Fruit fly (Drosophila melanogaster) whole organism, pupa: ENCODE data around the gene ppk18.

ENCODE experiments used
- CG10348 ChIP-seq: fragments of 200-800 bp; sonication (Bioruptor generic); IDR thresholded peaks from 2 replicates; pipeline ENCODE4 v1.3.6; 2022; ENCODE audit warnings: missing biosample characterization, missing genetic modification characterization
- CG12605 ChIP-seq: fragments of 200-800 bp; sonication (Bioruptor generic); IDR thresholded peaks from 2 replicates; pipeline ENCODE4 v1.3.6; 2022; ENCODE audit warnings: missing biosample characterization, missing genetic modification characterization
- CG13204 ChIP-seq: fragments of 200-800 bp; sonication (Bioruptor generic); optimal IDR thresholded peaks from 2 replicates; lab custom pipeline; 2018; ENCODE audit warnings: missing biosample characterization, mild to moderate bottlenecking, missing genetic modification characterization, moderate library complexity
- CG14655 ChIP-seq: fragments of 200-800 bp; sonication (Bioruptor generic); optimal IDR thresholded peaks from 3 replicates; lab custom pipeline; 2017; ENCODE audit warnings: mild to moderate bottlenecking, missing biosample characterization, missing genetic modification reagents, missing genetic modification characterization
- CG15710 ChIP-seq: fragments of 200-800 bp; sonication (Bioruptor generic); optimal IDR thresholded peaks from 2 replicates; lab custom pipeline; 2018; ENCODE audit warnings: missing biosample characterization, mild to moderate bottlenecking, missing genetic modification characterization, moderate library complexity
- CG17806 ChIP-seq: fragments of 200-800 bp; sonication (Bioruptor generic); optimal IDR thresholded peaks from 2 replicates; lab custom pipeline; 2018; ENCODE audit warnings: missing biosample characterization, mild to moderate bottlenecking, missing genetic modification characterization, moderate library complexity
- CG32121 ChIP-seq: fragments of 200-800 bp; sonication (Bioruptor generic); IDR thresholded peaks from 2 replicates; pipeline ENCODE4 v1.3.6; 2022; ENCODE audit warnings: missing biosample characterization, missing genetic modification characterization
- CG34367 ChIP-seq: fragments of 200-800 bp; sonication (Bioruptor generic); optimal IDR thresholded peaks from 2 replicates; lab custom pipeline; 2018; ENCODE audit warnings: missing biosample characterization, mild to moderate bottlenecking, missing genetic modification characterization
- CG4496 ChIP-seq: fragments of 200-800 bp; sonication (Bioruptor generic); IDR thresholded peaks from 3 replicates; pipeline ENCODE4 v1.3.6; 2022; ENCODE audit warnings: missing biosample characterization, missing genetic modification characterization
- CG8159 ChIP-seq: fragments of 200-800 bp; sonication (Bioruptor generic); optimal IDR thresholded peaks from 3 replicates; lab custom pipeline; 2018; ENCODE audit warnings: missing biosample characterization, mild to moderate bottlenecking, missing genetic modification characterization, moderate library complexity
- CG8301 ChIP-seq: fragments of 200-800 bp; sonication (Bioruptor generic); optimal IDR thresholded peaks from 2 replicates; lab custom pipeline; 2018; ENCODE audit warnings: missing biosample characterization, mild to moderate bottlenecking, missing genetic modification characterization
- CG9948 ChIP-seq: fragments of 200-800 bp; sonication (Bioruptor generic); optimal IDR thresholded peaks from 2 replicates; lab custom pipeline; 2018; ENCODE audit warnings: missing biosample characterization, mild to moderate bottlenecking, missing genetic modification characterization, moderate library complexity
- D1 ChIP-seq: fragments of 200-800 bp; sonication (Bioruptor generic); optimal IDR thresholded peaks from 2 replicates; lab custom pipeline; 2018; ENCODE audit warnings: missing biosample characterization, mild to moderate bottlenecking, missing genetic modification characterization, moderate library complexity
- EcR ChIP-seq: fragments of 200-800 bp; sonication (Bioruptor generic); optimal IDR thresholded peaks from 3 replicates; lab custom pipeline; 2019; ENCODE audit warnings: missing biosample characterization, missing genetic modification characterization, mild to moderate bottlenecking, moderate library complexity, missing genetic modification reagents
- Ets98B ChIP-seq: fragments of 200-800 bp; sonication (Bioruptor generic); IDR thresholded peaks from 2 replicates; pipeline ENCODE4 v1.3.6; 2022; ENCODE audit warnings: missing biosample characterization, missing genetic modification characterization
- Pif1A ChIP-seq: fragments of 200-800 bp; sonication (Bioruptor generic); optimal IDR thresholded peaks from 3 replicates; lab custom pipeline; 2016; ENCODE audit warnings: missing biosample characterization, missing genetic modification characterization
- Pif1B ChIP-seq: fragments of 200-800 bp; sonication (Bioruptor generic); optimal IDR thresholded peaks from 3 replicates; lab custom pipeline; 2016; ENCODE audit warnings: missing biosample characterization, missing genetic modification characterization
- Snoo ChIP-seq: fragments of 200-800 bp; sonication (Bioruptor generic); optimal IDR thresholded peaks from 3 replicates; lab custom pipeline; 2017; ENCODE audit warnings: missing biosample characterization, mild to moderate bottlenecking, missing genetic modification characterization, inconsistent platforms
- fd96Ca ChIP-seq: fragments of 200-800 bp; sonication (Bioruptor generic); IDR thresholded peaks from 3 replicates; pipeline ENCODE4 v1.3.6; 2022; ENCODE audit warnings: missing biosample characterization, missing genetic modification characterization
- gl ChIP-seq: fragments of 200-800 bp; sonication (Bioruptor generic); optimal IDR thresholded peaks from 2 replicates; lab custom pipeline; 2018; ENCODE audit warnings: missing biosample characterization, mild to moderate bottlenecking, missing genetic modification characterization
- rn ChIP-seq: fragments of 200-800 bp; sonication (Bioruptor generic); IDR thresholded peaks from 2 replicates; pipeline ENCODE4 v1.3.6; 2022; ENCODE audit warnings: missing biosample characterization, missing genetic modification characterization

Gene ppk18

DNA sequence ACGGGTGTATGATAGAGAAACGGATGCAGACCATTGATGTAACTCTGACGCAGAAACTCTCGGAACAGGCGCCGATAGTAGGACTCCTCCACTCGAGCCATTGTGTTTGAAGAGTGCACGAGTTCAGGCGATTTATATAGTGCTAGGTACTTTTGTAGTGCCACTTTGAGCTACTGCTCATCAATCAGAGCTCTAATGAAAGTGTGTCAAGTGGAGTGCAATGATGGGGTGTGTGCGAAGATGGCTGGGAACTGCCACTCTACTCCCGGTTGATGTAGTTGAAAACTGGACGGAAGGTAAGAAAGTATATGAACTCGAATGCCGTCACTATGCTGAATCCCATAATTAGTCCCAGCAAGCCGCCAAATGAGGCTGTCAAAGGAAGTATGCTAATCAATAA is at the start of gene ppk18:
Gene ppk18, minus strand, starts transcription at position 101 of the 400 bp plus-strand sequence.
- TF ChIP-seq CG13204 (GFP tag; lab: Kevin White, UChicago) = no peak
- no peak for TF ChIP-seq rn (GFP tag; lab: Robert Waterston, UW)
- no peak for TF ChIP-seq CG12605 (GFP tag; lab: Robert Waterston, UW)
- no peak for TF ChIP-seq Snoo (tag; lab: Kevin White, UChicago)
- no peak for TF ChIP-seq CG8301 (tag; lab: Kevin White, UChicago)
- TF ChIP-seq CG17806 (tag; lab: Kevin White, UChicago) = no peak
- no peak for TF ChIP-seq CG34367 (tag; lab: Kevin White, UChicago)
- no peak for TF ChIP-seq CG32121 (GFP tag; lab: Robert Waterston, UW)
- TF ChIP-seq CG9948 (tag; lab: Kevin White, UChicago) = no peak
- no peak for TF ChIP-seq D1 (tag; lab: Kevin White, UChicago)
- TF ChIP-seq CG15710 = no peak
- no peak for TF ChIP-seq Pif1A (GFP tag; lab: Kevin White, UChicago)
- no peak for TF ChIP-seq CG8159 (tag; lab: Kevin White, UChicago)
- TF ChIP-seq CG10348 (GFP tag; lab: Robert Waterston, UW) = no peak
- no peak for TF ChIP-seq CG14655 (GFP tag; lab: Kevin White, UChicago)

DNA sequence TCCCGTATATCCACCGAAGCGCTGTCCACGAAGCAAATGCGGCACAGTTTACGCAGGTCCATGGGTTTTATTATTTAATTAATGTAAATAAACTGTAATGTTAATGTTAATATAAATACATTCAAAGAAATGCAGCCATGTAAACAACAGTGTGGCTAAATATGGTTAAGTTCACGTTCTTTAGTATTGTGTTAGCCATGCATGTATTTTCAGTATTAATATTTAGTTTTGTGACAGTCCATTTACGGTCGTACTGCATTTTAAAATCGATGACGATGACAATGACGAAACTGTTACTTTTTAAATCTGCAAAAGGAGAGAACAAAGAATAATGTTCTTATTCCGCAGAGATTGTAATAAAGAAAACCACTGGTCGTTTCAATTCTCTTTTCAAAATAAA is 22.1 kb upstream of the ppk18 start, which contains the start of gene CG13123:
Gene CG13123, minus strand, starts transcription at position 163 of the 400 bp plus-strand sequence.
- TF ChIP-seq D1 (tag; lab: Kevin White, UChicago) = peak; percentile 54
- TF ChIP-seq CG12605 (GFP tag; lab: Robert Waterston, UW) = no peak

dm6 chr2L:9790535-9790992 is 19.8 kb upstream of the ppk18 start, which contains the start of gene CG4036:
Gene CG4036 (plus strand): TSS chr2L:9790882.
- TF ChIP-seq CG13204 (GFP tag; lab: Kevin White, UChicago) (no peak), CG14655 (GFP tag; lab: Kevin White, UChicago) (no peak), CG32121 (GFP tag; lab: Robert Waterston, UW) (peak; percentile 32; the same call in 1 of the 2 replicates), CG17806 (tag; lab: Kevin White, UChicago) (no peak), rn (GFP tag; lab: Robert Waterston, UW) (no peak), EcR (GFP tag; lab: Kevin White, UChicago) (peak; percentile 38), D1 (tag; lab: Kevin White, UChicago) (no peak), Ets98B (GFP tag; lab: Robert Waterston, UW) (no peak), CG12605 (GFP tag; lab: Robert Waterston, UW) (no peak)

- TF ChIP-seq CG9948 (tag; lab: Kevin White, UChicago) = no peak
- no peak for TF ChIP-seq gl
- TF ChIP-seq Snoo (tag; lab: Kevin White, UChicago) = no peak
- peak; percentile 88 for TF ChIP-seq EcR (GFP tag; lab: Kevin White, UChicago)
Measured at dm6 chr2L:9785917-9786432, 15.2 kb upstream of the ppk18 start.

- TF ChIP-seq D1 (tag; lab: Kevin White, UChicago) (peak; percentile 5), CG15710 (no peak), CG8159 (tag; lab: Kevin White, UChicago) (peak; percentile 91)
- TF ChIP-seq, all 21 proteins: peak for 2
Measured at dm6 chr2L:9784468-9784867, 13.7 kb upstream of the ppk18 start.

DNA sequence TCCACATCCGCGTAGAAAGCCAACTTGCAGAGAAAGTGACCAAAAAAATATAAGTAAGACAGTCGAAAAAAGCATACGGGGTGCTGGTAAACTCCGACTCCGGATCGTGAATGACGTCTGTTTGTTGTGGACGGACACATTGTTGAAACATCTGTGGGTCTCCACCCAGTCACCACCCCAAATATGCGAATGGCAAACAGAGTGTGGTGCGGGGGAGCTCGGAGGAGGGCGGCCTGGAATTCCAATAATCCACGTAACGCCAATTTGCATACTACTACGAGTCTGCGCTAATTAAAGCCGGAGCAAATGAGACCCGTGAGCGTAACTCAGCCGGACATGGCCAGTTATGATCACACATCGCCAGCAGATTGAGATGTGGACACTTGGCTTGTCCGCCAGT is 12.3 kb upstream of the ppk18 start:
- TF ChIP-seq CG9948 (tag; lab: Kevin White, UChicago) (no peak), CG34367 (tag; lab: Kevin White, UChicago) (no peak), rn (GFP tag; lab: Robert Waterston, UW) (no peak), Ets98B (GFP tag; lab: Robert Waterston, UW) (no peak), CG17806 (tag; lab: Kevin White, UChicago) (no peak), Pif1A (GFP tag; lab: Kevin White, UChicago) (no peak), CG4496 (GFP tag; lab: Robert Waterston, UW) (no peak), Snoo (tag; lab: Kevin White, UChicago) (no peak), CG12605 (GFP tag; lab: Robert Waterston, UW) (no peak), CG13204 (GFP tag; lab: Kevin White, UChicago) (no peak), gl (no peak), fd96Ca (no peak), CG8301 (tag; lab: Kevin White, UChicago) (no peak), CG10348 (GFP tag; lab: Robert Waterston, UW) (no peak), D1 (tag; lab: Kevin White, UChicago) (no peak), Pif1B (GFP tag; lab: Kevin White, UChicago) (no peak), CG32121 (GFP tag; lab: Robert Waterston, UW) (no peak), CG8159 (tag; lab: Kevin White, UChicago) (no peak)

DNA sequence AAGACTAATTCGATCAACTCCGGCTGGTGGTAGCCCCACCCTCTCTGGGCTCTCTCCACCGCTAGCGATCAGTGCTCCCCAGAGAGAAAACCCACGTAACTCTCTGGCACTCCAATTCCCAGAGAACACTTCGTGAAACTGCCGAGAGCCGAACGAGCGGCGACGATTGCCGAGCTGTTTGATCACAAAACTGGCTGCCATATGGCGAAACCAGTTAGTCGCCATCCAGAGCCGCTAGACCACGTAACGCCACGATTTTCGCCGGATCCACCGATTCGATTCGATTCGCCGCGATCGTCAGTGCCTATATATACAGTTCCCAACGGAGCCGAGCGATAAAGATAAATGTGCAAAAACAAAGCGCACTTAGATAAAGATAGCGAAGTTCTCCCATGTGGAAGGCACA is 11.4 kb upstream of the ppk18 start, which contains the start of gene IP3K1:
Gene IP3K1, plus strand, starts transcription at position 209 of the 406 bp plus-strand sequence.
- TF ChIP-seq CG8301 (tag; lab: Kevin White, UChicago) (no peak), CG4496 (GFP tag; lab: Robert Waterston, UW) (peak; percentile 68), CG32121 (GFP tag; lab: Robert Waterston, UW) (peak; percentile 80), CG34367 (tag; lab: Kevin White, UChicago) (no peak), CG17806 (tag; lab: Kevin White, UChicago) (no peak), CG8159 (tag; lab: Kevin White, UChicago) (peak; percentile 17), gl (peak; percentile 55), EcR (GFP tag; lab: Kevin White, UChicago) (peak; percentile 95), D1 (tag; lab: Kevin White, UChicago) (no peak), CG15710 (peak; percentile 26), Pif1A (GFP tag; lab: Kevin White, UChicago) (peak; percentile 56), rn (GFP tag; lab: Robert Waterston, UW) (no peak), CG12605 (GFP tag; lab: Robert Waterston, UW) (peak; percentile 69), Ets98B (GFP tag; lab: Robert Waterston, UW) (peak; percentile 76), fd96Ca (peak; percentile 76; the same call in 2 of the 3 replicates), Pif1B (GFP tag; lab: Kevin White, UChicago) (peak; percentile 62), CG9948 (tag; lab: Kevin White, UChicago) (no peak), Snoo (tag; lab: Kevin White, UChicago) (peak; percentile 29), CG13204 (GFP tag; lab: Kevin White, UChicago) (peak; percentile 51), CG14655 (GFP tag; lab: Kevin White, UChicago) (no peak), CG10348 (GFP tag; lab: Robert Waterston, UW) (no peak)
